Fruit fly (Drosophila melanogaster): ENCODE results near the gene Hacd2.
A peak's percentile ranks its signal among the peaks of the same experiment; 100 is the strongest.

- TF ChIP-seq CG7101 (tag; optimal IDR thresholded peaks at IDR 0.05) (no peak), ovo (GFP tag; optimal IDR thresholded peaks at IDR 0.05) (no peak), CG1620 (GFP tag; optimal IDR thresholded peaks at IDR 0.05) (no peak), CG7045 (GFP tag; optimal IDR thresholded peaks at IDR 0.05) (no peak), Crg-1 (GFP tag; optimal IDR thresholded peaks at IDR 0.05) (no peak), CG12768 (GFP tag; optimal IDR thresholded peaks at IDR 0.05) (no peak), bab1 (GFP tag; optimal IDR thresholded peaks at IDR 0.05) (no peak), cic (GFP tag; optimal IDR thresholded peaks at IDR 0.05) (no peak), kay (GFP tag; ENCODE audit: borderline replicate concordance) (peak; percentile 80), Clk (GFP tag; optimal IDR thresholded peaks at IDR 0.05) (no peak), toe (GFP tag; optimal IDR thresholded peaks at IDR 0.05) (no peak), pad (GFP tag; optimal IDR thresholded peaks at IDR 0.05) (no peak), CG5204 (GFP tag; optimal IDR thresholded peaks at IDR 0.05) (no peak), tj (GFP tag; optimal IDR thresholded peaks at IDR 0.05) (no peak)
Observed at dm6 chr2L:13434795-13435634, 10.4 kb downstream of the Hacd2 start, which contains the start of gene Tehao.
